Worm (Caenorhabditis elegans): ENCODE measurements around the gene lact-6.

DNA sequence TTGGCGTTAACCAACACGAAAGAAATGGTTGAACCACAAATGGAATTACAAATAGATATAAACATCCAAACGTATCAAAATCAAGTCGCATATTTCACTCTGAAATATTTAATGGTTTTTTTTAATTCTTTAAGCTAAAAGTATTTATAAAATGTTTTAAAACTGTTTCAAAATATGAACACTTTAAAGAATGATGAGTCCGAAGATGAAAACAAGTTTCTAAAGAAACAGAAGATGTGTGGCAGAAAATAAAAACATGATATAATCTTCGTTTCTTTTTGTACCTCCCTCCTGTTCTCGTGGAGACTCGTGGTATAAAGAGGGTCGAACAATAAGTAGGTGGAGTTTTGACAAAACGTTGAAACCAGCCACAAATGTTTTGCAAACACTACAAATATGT lies at the start of gene lact-6:
- TF ChIP-seq ceh-31 (tag; optimal IDR thresholded peaks at IDR 0.05) (no peak), ama-1 (optimal IDR thresholded peaks at IDR 0.05) (no peak), unc-86 (tag; optimal IDR thresholded peaks at IDR 0.05) (no peak), nhr-11 (tag; optimal IDR thresholded peaks at IDR 0.05) (no peak), pqm-1 (tag; optimal IDR thresholded peaks at IDR 0.05) (no peak), tbx-7 (tag; optimal IDR thresholded peaks at IDR 0.05) (no peak), syd-9 (tag; optimal IDR thresholded peaks at IDR 0.05) (no peak), lim-6 (tag; optimal IDR thresholded peaks at IDR 0.05) (no peak), nfya-1 (tag; optimal IDR thresholded peaks at IDR 0.05) (no peak), lin-11 (tag; optimal IDR thresholded peaks at IDR 0.05) (no peak), ztf-16 (tag; optimal IDR thresholded peaks at IDR 0.05) (no peak), nhr-232 (tag; optimal IDR thresholded peaks at IDR 0.05) (no peak), T23F11.4 (GFP tag; optimal IDR thresholded peaks at IDR 0.05) (no peak)

Measured in whole organism, late embryonic.